Fruit fly (Drosophila melanogaster) whole organism, embryonic: ENCODE measurements around the gene CG32161.
A peak's percentile ranks its signal among the peaks of the same experiment; 100 is the strongest.

ENCODE experiments used
- Abd-B ChIP-seq: fragments of 200-800 bp; sonication (Bioruptor generic); optimal IDR thresholded peaks from 2 replicates; lab custom pipeline; 2018; ENCODE audit warnings: missing biosample characterization, mild to moderate bottlenecking, missing genetic modification characterization, moderate library complexity
- Atf-2 ChIP-seq: fragments of 200-800 bp; sonication (Bioruptor generic); optimal IDR thresholded peaks from 2 replicates; lab custom pipeline; 2016; ENCODE audit warnings: missing biosample characterization, missing genetic modification characterization
- C15 ChIP-seq: fragments of 200-800 bp; sonication (Bioruptor generic); IDR thresholded peaks from 3 replicates; pipeline ENCODE4 v1.3.6; 2022; ENCODE audit warnings: missing biosample characterization, missing genetic modification characterization
- CG10147 ChIP-seq: fragments of 200-800 bp; sonication (Bioruptor generic); optimal IDR thresholded peaks from 2 replicates; lab custom pipeline; 2019; ENCODE audit warnings: missing biosample characterization, mild to moderate bottlenecking, missing genetic modification characterization, moderate library complexity
- CG11247 ChIP-seq: fragments of 200-800 bp; sonication (Bioruptor generic); IDR thresholded peaks from 2 replicates; pipeline ENCODE4 v1.3.6; 2022; ENCODE audit warnings: missing biosample characterization, missing genetic modification characterization
- CG11560 ChIP-seq: fragments of 200-800 bp; sonication (Bioruptor generic); IDR thresholded peaks from 3 replicates; pipeline ENCODE4 v1.3.6; 2022; ENCODE audit warnings: missing biosample characterization, missing genetic modification characterization
- CG11695 ChIP-seq: fragments of 200-800 bp; sonication (Bioruptor generic); IDR thresholded peaks from 3 replicates; pipeline ENCODE4 v1.3.6; 2022; ENCODE audit warnings: missing biosample characterization, missing genetic modification characterization
- CG12071 ChIP-seq: fragments of 200-800 bp; sonication (Bioruptor generic); optimal IDR thresholded peaks from 3 replicates; lab custom pipeline; 2018; ENCODE audit warnings: missing biosample characterization, mild to moderate bottlenecking, missing genetic modification characterization
- CG13287 ChIP-seq: fragments of 200-800 bp; sonication (Bioruptor generic); IDR thresholded peaks from 2 replicates; pipeline ENCODE4 v1.3.6; 2022; ENCODE audit warnings: missing biosample characterization, missing genetic modification characterization; ENCODE audit not compliant: partially characterized antibody
- CG13775 ChIP-seq: fragments of 200-800 bp; sonication (Bioruptor generic); optimal IDR thresholded peaks from 3 replicates; lab custom pipeline; 2017; ENCODE audit warnings: missing biosample characterization, mild to moderate bottlenecking, missing genetic modification characterization
- CG17802 ChIP-seq: fragments of 200-800 bp; sonication (Bioruptor generic); optimal IDR thresholded peaks from 2 replicates; lab custom pipeline; 2018; ENCODE audit warnings: missing biosample characterization, mild to moderate bottlenecking, missing genetic modification characterization, moderate library complexity
- CG18476 ChIP-seq: fragments of 200-800 bp; sonication (Bioruptor generic); optimal IDR thresholded peaks from 2 replicates; lab custom pipeline; 2016; ENCODE audit warnings: missing biosample characterization, mild to moderate bottlenecking, missing genetic modification characterization
- CG3163 ChIP-seq: fragments of 200-800 bp; sonication (Bioruptor generic); optimal IDR thresholded peaks from 3 replicates; lab custom pipeline; 2016; ENCODE audit warnings: missing biosample characterization, missing genetic modification characterization
- CG3407 ChIP-seq: fragments of 200-800 bp; sonication (Bioruptor generic); optimal IDR thresholded peaks from 2 replicates; lab custom pipeline; 2018; ENCODE audit warnings: missing biosample characterization, mild to moderate bottlenecking, missing genetic modification characterization
- CG34376 ChIP-seq: fragments of 200-800 bp; sonication (Bioruptor generic); optimal IDR thresholded peaks from 2 replicates; lab custom pipeline; 2018; ENCODE audit warnings: missing biosample characterization, mild to moderate bottlenecking, missing genetic modification characterization
- CG3726 ChIP-seq: fragments of 200-800 bp; sonication (Bioruptor generic); IDR thresholded peaks from 3 replicates; pipeline ENCODE4, ENCODE4 v1.3.6; 2022; ENCODE audit warnings: missing biosample characterization, missing genetic modification characterization
- CG5245 ChIP-seq: fragments of 200-800 bp; sonication (Bioruptor generic); optimal IDR thresholded peaks from 3 replicates; lab custom pipeline; 2016; ENCODE audit warnings: missing biosample characterization, missing genetic modification characterization
- CG5953 ChIP-seq: fragments of 200-800 bp; sonication (Bioruptor generic); IDR thresholded peaks from 2 replicates; pipeline ENCODE4 v1.3.6; 2022; ENCODE audit warnings: missing biosample characterization, missing genetic modification characterization
- CG6854 ChIP-seq: fragments of 200-800 bp; sonication (Bioruptor generic); optimal IDR thresholded peaks from 3 replicates; lab custom pipeline; 2017; ENCODE audit warnings: missing biosample characterization, mild to moderate bottlenecking, missing genetic modification characterization
- Dek ChIP-seq: fragments of 200-800 bp; sonication (Bioruptor generic); optimal IDR thresholded peaks from 3 replicates; lab custom pipeline; 2019; ENCODE audit warnings: missing biosample characterization, mild to moderate bottlenecking, missing genetic modification characterization, moderate library complexity
- E2f2 ChIP-seq: fragments of 200-800 bp; sonication (Bioruptor generic); IDR thresholded peaks from 2 replicates; pipeline ENCODE4 v1.3.6; 2022; ENCODE audit warnings: missing biosample characterization, missing genetic modification characterization
- Gsc ChIP-seq: fragments of 200-800 bp; sonication (Bioruptor generic); IDR thresholded peaks from 2 replicates; pipeline ENCODE4 v1.3.6; 2022; ENCODE audit warnings: missing biosample characterization, missing genetic modification characterization
- Gug ChIP-seq: fragments of 200-800 bp; sonication (Bioruptor generic); IDR thresholded peaks from 4 replicates; pipeline ENCODE4 v1.3.6; 2022; ENCODE audit warnings: missing biosample characterization, missing genetic modification characterization
- HLH3B ChIP-seq: fragments of 200-800 bp; sonication (Bioruptor generic); IDR thresholded peaks from 2 replicates; pipeline ENCODE4 v1.3.6; 2022; ENCODE audit warnings: missing biosample characterization, missing genetic modification characterization
- HLH4C ChIP-seq: fragments of 200-800 bp; sonication (Bioruptor generic); IDR thresholded peaks from 3 replicates; pipeline ENCODE4 v1.3.6; 2022; ENCODE audit warnings: missing biosample characterization, missing genetic modification characterization; ENCODE audit not compliant: partially characterized antibody
- HLH54F ChIP-seq: fragments of 200-800 bp; sonication (Bioruptor generic); optimal IDR thresholded peaks from 3 replicates; lab custom pipeline; 2016; ENCODE audit warnings: missing biosample characterization, missing genetic modification characterization
- Hsf ChIP-seq: fragments of 200-800 bp; sonication (Bioruptor generic); optimal IDR thresholded peaks from 3 replicates; lab custom pipeline; 2016; ENCODE audit warnings: missing biosample characterization, missing genetic modification characterization
- Lhr ChIP-seq: fragments of 200-800 bp; sonication (Bioruptor generic); optimal IDR thresholded peaks from 3 replicates; lab custom pipeline; 2017; ENCODE audit warnings: mild to moderate bottlenecking, missing biosample characterization, missing genetic modification reagents, missing genetic modification characterization
- Mes4 ChIP-seq: fragments of 200-800 bp; sonication (Bioruptor generic); optimal IDR thresholded peaks from 2 replicates; lab custom pipeline; 2016; ENCODE audit warnings: missing biosample characterization, missing genetic modification characterization
- Nf-YB ChIP-seq: fragments of 200-800 bp; sonication (Bioruptor generic); optimal IDR thresholded peaks from 3 replicates; lab custom pipeline; 2019; ENCODE audit warnings: missing biosample characterization, mild to moderate bottlenecking, missing genetic modification characterization, moderate library complexity
- ase ChIP-seq: fragments of 200-800 bp; sonication (Bioruptor generic); IDR thresholded peaks from 3 replicates; pipeline ENCODE4 v1.3.6; 2022; ENCODE audit warnings: missing biosample characterization, missing genetic modification characterization
- bsh ChIP-seq, 2 experiments: fragments of 200-800 bp; sonication (Bioruptor generic); optimal IDR thresholded peaks; 2 replicates each; lab custom pipeline; 2017 to 2018; ENCODE audit warnings: mild to moderate bottlenecking in 2 of 2, missing biosample characterization in 2 of 2, missing genetic modification characterization in 2 of 2, moderate library complexity in 1 of 2
- danr ChIP-seq: fragments of 200-800 bp; sonication (Bioruptor generic); IDR thresholded peaks from 2 replicates; pipeline ENCODE4 v1.3.6; 2022; ENCODE audit warnings: missing biosample characterization, missing genetic modification characterization
- dysf ChIP-seq: fragments of 200-800 bp; sonication (Bioruptor generic); IDR thresholded peaks from 3 replicates; pipeline ENCODE4 v1.3.6; 2022; ENCODE audit warnings: missing biosample characterization, missing genetic modification characterization
- en ChIP-seq: fragments of 200-800 bp; sonication (Bioruptor generic); optimal IDR thresholded peaks from 2 replicates; lab custom pipeline; 2016; ENCODE audit warnings: missing biosample characterization, missing genetic modification characterization
- ewg ChIP-seq: fragments of 200-800 bp; sonication (Bioruptor generic); optimal IDR thresholded peaks from 3 replicates; lab custom pipeline; 2017; ENCODE audit warnings: mild to moderate bottlenecking, missing biosample characterization, missing genetic modification reagents, missing genetic modification characterization
- gce ChIP-seq: fragments of 200-800 bp; sonication (Bioruptor generic); IDR thresholded peaks from 3 replicates; pipeline ENCODE4 v1.3.6; 2022; ENCODE audit warnings: missing biosample characterization, missing genetic modification characterization
- inv ChIP-seq: fragments of 200-800 bp; sonication (Bioruptor generic); IDR thresholded peaks from 2 replicates; pipeline ENCODE4 v1.3.6; 2022; ENCODE audit warnings: missing biosample characterization, missing genetic modification characterization; ENCODE audit not compliant: partially characterized antibody
- jumu ChIP-seq: fragments of 200-800 bp; sonication (Bioruptor generic); optimal IDR thresholded peaks from 3 replicates; lab custom pipeline; 2016; ENCODE audit warnings: missing biosample characterization, missing genetic modification characterization
- klu ChIP-seq: fragments of 200-800 bp; sonication (Bioruptor generic); IDR thresholded peaks from 2 replicates; pipeline ENCODE4 v1.3.6; 2022; ENCODE audit warnings: missing biosample characterization, missing genetic modification characterization
- kni ChIP-seq: fragments of 200-800 bp; sonication (Bioruptor generic); optimal IDR thresholded peaks from 3 replicates; lab custom pipeline; 2017; ENCODE audit warnings: mild to moderate bottlenecking, missing biosample characterization, missing genetic modification reagents, missing genetic modification characterization
- nau ChIP-seq: fragments of 200-800 bp; sonication (Bioruptor generic); optimal IDR thresholded peaks from 3 replicates; lab custom pipeline; 2017; ENCODE audit warnings: missing biosample characterization, mild to moderate bottlenecking, missing genetic modification characterization, missing genetic modification reagents
- oc ChIP-seq: fragments of 200-800 bp; sonication (Bioruptor generic); optimal IDR thresholded peaks from 2 replicates; lab custom pipeline; 2018; ENCODE audit warnings: missing biosample characterization, mild to moderate bottlenecking, missing genetic modification characterization, moderate library complexity
- odd ChIP-seq: fragments of 200-800 bp; sonication (Bioruptor generic); optimal IDR thresholded peaks from 2 replicates; lab custom pipeline; 2017; ENCODE audit warnings: missing biosample characterization, mild to moderate bottlenecking, missing genetic modification characterization
- pan ChIP-seq, 4 experiments: fragments of >200 bp in 3 of 4; fragments of 200-800 bp in 1 of 4; sonication (Bioruptor generic) in 1 of 4; optimal IDR thresholded peaks in 3 of 4; IDR thresholded peaks in 1 of 4; 2 replicates each; pipeline versions ENCODE4 v1.3.6 to Lab custom; 2017 to 2022; ENCODE audit warnings: missing biosample characterization in 2 of 4, missing genetic modification characterization in 2 of 4, mixed read lengths in 1 of 4
- pfk ChIP-seq: fragments of 200-800 bp; sonication (Bioruptor generic); optimal IDR thresholded peaks from 2 replicates; lab custom pipeline; 2018; ENCODE audit warnings: missing biosample characterization, mild to moderate bottlenecking, missing genetic modification characterization, moderate library complexity
- row ChIP-seq: fragments of 200-800 bp; sonication (Bioruptor generic); IDR thresholded peaks from 3 replicates; pipeline ENCODE4 v1.3.6; 2022; ENCODE audit warnings: missing biosample characterization, missing genetic modification characterization
- slou ChIP-seq: fragments of 200-800 bp; sonication (Bioruptor generic); optimal IDR thresholded peaks from 3 replicates; lab custom pipeline; 2016; ENCODE audit warnings: missing biosample characterization, missing genetic modification characterization
- slp2 ChIP-seq: fragments of 200-800 bp; sonication (Bioruptor generic); optimal IDR thresholded peaks from 2 replicates; lab custom pipeline; 2016; ENCODE audit warnings: missing biosample characterization, missing genetic modification characterization
- sna ChIP-seq: fragments of 200-800 bp; sonication (Bioruptor generic); IDR thresholded peaks from 2 replicates; pipeline ENCODE4 v1.3.6; 2022; ENCODE audit warnings: missing biosample characterization, missing genetic modification characterization; ENCODE audit not compliant: partially characterized antibody
- so ChIP-seq: fragments of 200-800 bp; sonication (Bioruptor generic); IDR thresholded peaks from 3 replicates; pipeline ENCODE4 v1.3.6; 2022; ENCODE audit warnings: missing biosample characterization, missing genetic modification characterization

Gene CG32161

dm6 chr3L:16870723-16871137 lies 24.7 kb downstream of the CG32161 start (continued):
- no peak for TF ChIP-seq Nf-YB
- TF ChIP-seq gce (GFP tag; lab: Robert Waterston, UW): no peak
- no peak for TF ChIP-seq odd (GFP tag; lab: Kevin White, UChicago)
- TF ChIP-seq so (GFP tag; lab: Robert Waterston, UW): no peak
- no peak for TF ChIP-seq CG5953 (GFP tag; lab: Robert Waterston, UW)
- no peak for TF ChIP-seq oc (tag; lab: Kevin White, UChicago)
- TF ChIP-seq kni: no peak
- peak; percentile 29; the same call in 1 of the 3 replicates for TF ChIP-seq row
- TF ChIP-seq CG18476: no peak
- TF ChIP-seq CG11247 (GFP tag; lab: Robert Waterston, UW): no peak
- TF ChIP-seq CG3726 (GFP tag; lab: Robert Waterston, UW): no peak
- TF ChIP-seq Gug (GFP tag; lab: Robert Waterston, UW): no peak
- no peak for TF ChIP-seq C15 (GFP tag; lab: Robert Waterston, UW)
- no peak for TF ChIP-seq en (GFP tag; lab: Kevin White, UChicago)
- no peak for TF ChIP-seq Lhr (GFP tag; lab: Kevin White, UChicago)
- no peak for TF ChIP-seq Atf-2 (GFP tag; lab: Kevin White, UChicago)
- no peak for TF ChIP-seq E2f2
- peak; percentile 28; the same call in 1 of the 3 replicates for TF ChIP-seq dysf
- no peak for TF ChIP-seq CG12071
- 0 out of 3 replicates have a peak, but pooled peaks have one; percentile 22 for TF ChIP-seq CG11695 (GFP tag; lab: Robert Waterston, UW)
- TF ChIP-seq CG3163: no peak
- TF ChIP-seq Gsc (GFP tag; lab: Robert Waterston, UW): no peak
- TF ChIP-seq CG11560: no peak
- no peak for TF ChIP-seq sna (GFP tag; lab: Robert Waterston, UW)
- no peak for TF ChIP-seq Hsf (GFP tag; lab: Kevin White, UChicago)
- TF ChIP-seq HLH54F (GFP tag; lab: Kevin White, UChicago): no peak
- TF ChIP-seq CG10147 (GFP tag; lab: Kevin White, UChicago): peak; percentile 39
- no peak for TF ChIP-seq CG3407 (GFP tag; lab: Kevin White, UChicago)
- TF ChIP-seq HLH4C: no peak
- no peak for TF ChIP-seq CG13775 (GFP tag; lab: Kevin White, UChicago)
- no peak for TF ChIP-seq Abd-B (GFP tag; lab: Kevin White, UChicago)
- TF ChIP-seq CG13287 (GFP tag; lab: Robert Waterston, UW): no peak
- no peak for TF ChIP-seq ase (GFP tag; lab: Robert Waterston, UW)
- no peak for TF ChIP-seq pfk
- TF ChIP-seq klu (GFP tag; lab: Robert Waterston, UW): no peak
- no peak for TF ChIP-seq CG6854
- TF ChIP-seq inv (GFP tag; lab: Robert Waterston, UW): no peak
- TF ChIP-seq CG34376 (GFP tag; lab: Kevin White, UChicago): no peak
- no peak for TF ChIP-seq nau (GFP tag; lab: Kevin White, UChicago)
- TF ChIP-seq CG5245 (GFP tag; lab: Kevin White, UChicago): no peak
- TF ChIP-seq CG17802 (tag; lab: Kevin White, UChicago): no peak
- no peak for TF ChIP-seq pan (optimal IDR thresholded peaks at IDR 0.05; lab: Kevin White, UChicago)
- TF ChIP-seq pan (GFP tag; optimal IDR thresholded peaks at IDR 0.05 in 1 of 2, IDR thresholded peaks at IDR 0.05 in 1 of 2): no peak
- TF ChIP-seq ewg (GFP tag; lab: Kevin White, UChicago): no peak
- no peak for TF ChIP-seq Dek (tag; lab: Kevin White, UChicago)
- TF ChIP-seq jumu (GFP tag; lab: Kevin White, UChicago): no peak
- TF ChIP-seq HLH3B (GFP tag; lab: Robert Waterston, UW): no peak
- TF ChIP-seq bsh (GFP tag; optimal IDR thresholded peaks at IDR 0.05; lab: Kevin White, UChicago): no peak
- TF ChIP-seq danr (GFP tag; lab: Robert Waterston, UW): no peak
- no peak for TF ChIP-seq slou
- no peak for TF ChIP-seq slp2
- no peak for TF ChIP-seq Mes4 (GFP tag; lab: Kevin White, UChicago)
